Worm (Caenorhabditis elegans): Measurements from ENCODE around the gene B0454.5.

The B0454.5 gene

ce11 chrII:2991555-2992083 is 47.0 kb upstream of the B0454.5 start, which contains the start of gene K08A2.2 (continued):
- TF ChIP-seq C08G9.2 (tag; optimal IDR thresholded peaks at IDR 0.05) = peak; percentile 58
- no peak for TF ChIP-seq ceh-9 (tag; optimal IDR thresholded peaks at IDR 0.05)
- no peak for TF ChIP-seq ceh-18 (tag; optimal IDR thresholded peaks at IDR 0.05)
- TF ChIP-seq pag-3 (tag; optimal IDR thresholded peaks at IDR 0.05; ENCODE audit: borderline replicate concordance) = no peak
- no peak for TF ChIP-seq K02D7.2 (tag; optimal IDR thresholded peaks at IDR 0.05)
- no peak for TF ChIP-seq pqm-1 (tag; optimal IDR thresholded peaks at IDR 0.05)
- TF ChIP-seq pat-9 (tag; optimal IDR thresholded peaks at IDR 0.05) = no peak

ce11 chrII:2992300-2992699 is 46.4 kb upstream of the B0454.5 start:
- peak; percentile 51 for TF ChIP-seq ceh-31 (tag; optimal IDR thresholded peaks at IDR 0.05)
- TF ChIP-seq pat-9 (tag; optimal IDR thresholded peaks at IDR 0.05) = no peak

DNA sequence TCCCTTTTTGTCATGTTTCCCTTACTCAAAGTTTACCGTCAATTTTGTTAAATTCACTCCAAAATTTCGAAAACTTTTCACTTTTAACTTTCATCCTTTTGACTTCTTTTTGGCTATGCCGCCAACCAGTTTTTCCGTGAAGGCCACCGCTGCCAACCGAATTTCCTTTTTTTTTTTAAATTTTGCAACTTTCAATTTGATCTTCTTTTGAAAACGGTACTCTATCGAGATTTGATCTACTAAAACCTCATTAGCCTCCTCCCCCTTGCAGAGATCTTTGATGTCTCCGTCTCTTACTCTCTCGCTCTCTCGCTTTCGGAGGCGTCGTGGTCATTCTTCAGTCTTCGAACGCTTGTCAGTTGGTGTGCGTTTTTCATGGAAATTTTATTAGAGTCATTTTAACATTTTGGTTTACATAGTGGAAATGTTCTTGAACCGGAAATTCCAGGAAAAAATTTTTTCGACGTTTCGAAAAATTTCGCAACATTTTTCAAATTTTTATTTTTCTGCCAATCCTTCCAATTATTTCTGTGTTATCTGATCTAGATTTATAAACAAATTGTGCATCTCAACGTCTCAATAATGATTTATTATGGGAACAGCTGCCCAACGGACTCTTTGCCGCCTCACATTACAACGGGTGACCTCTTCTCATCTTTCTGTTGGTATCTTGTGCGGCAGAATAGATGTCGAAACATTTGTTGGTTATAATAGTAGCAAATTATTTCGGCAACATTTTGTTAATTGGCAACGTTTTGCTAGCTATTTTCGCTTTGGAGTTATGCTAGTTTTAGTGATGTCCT is 43.9 kb upstream of the B0454.5 start:
- TF ChIP-seq rnt-1 (tag; optimal IDR thresholded peaks at IDR 0.05) (peak; percentile 23), unc-55 (GFP tag; optimal IDR thresholded peaks at IDR 0.05) (peak; percentile 98), pat-9 (tag; optimal IDR thresholded peaks at IDR 0.05) (peak; percentile 32), ztf-16 (tag; optimal IDR thresholded peaks at IDR 0.05) (no peak), ceh-24 (tag; optimal IDR thresholded peaks at IDR 0.05) (no peak)

DNA sequence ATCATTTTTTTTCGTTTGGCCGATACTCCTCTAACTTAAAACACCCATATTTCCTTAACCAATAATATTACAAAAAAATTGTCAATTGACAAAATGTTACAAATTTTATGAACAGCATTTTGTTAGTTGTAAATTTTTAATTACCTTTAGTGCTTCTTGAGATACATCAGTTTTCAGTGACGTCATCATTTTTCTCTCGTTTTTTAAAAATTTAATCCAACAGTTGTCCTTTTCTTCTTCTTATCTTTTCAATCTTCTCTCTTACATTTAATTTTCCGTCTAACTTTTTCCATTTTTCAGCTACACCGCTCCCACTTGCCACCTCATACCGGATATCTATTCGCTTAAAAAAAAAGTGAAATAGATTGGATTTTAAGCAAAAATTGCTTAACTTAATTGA is 41.9 kb upstream of the B0454.5 start, which contains the start of gene lido-8:
Gene lido-8 (plus strand): TSS at position 301 of the 400 bp plus-strand sequence.
- TF ChIP-seq pha-4 (tag; optimal IDR thresholded peaks at IDR 0.05) = no peak
- TF ChIP-seq ceh-18 (tag; optimal IDR thresholded peaks at IDR 0.05) = no peak
- TF ChIP-seq C08G9.2 (tag; optimal IDR thresholded peaks at IDR 0.05) = no peak
- TF ChIP-seq ceh-34 (tag; optimal IDR thresholded peaks at IDR 0.05) = no peak
- no peak for TF ChIP-seq unc-86 (tag; optimal IDR thresholded peaks at IDR 0.05)
- TF ChIP-seq ama-1 (optimal IDR thresholded peaks at IDR 0.05) = no peak

ce11 chrII:2997828-2998441 is 40.7 kb upstream of the B0454.5 start:
- TF ChIP-seq nfya-1 (tag; optimal IDR thresholded peaks at IDR 0.05) (no peak), ceh-2 (tag; optimal IDR thresholded peaks at IDR 0.05) (no peak), nhr-11 (tag; optimal IDR thresholded peaks at IDR 0.05) (no peak), fax-1 (tag; optimal IDR thresholded peaks at IDR 0.05) (no peak), ceh-19 (GFP tag; optimal IDR thresholded peaks at IDR 0.05) (no peak), ceh-24 (tag; optimal IDR thresholded peaks at IDR 0.05) (no peak), ceh-34 (tag; optimal IDR thresholded peaks at IDR 0.05) (no peak), ztf-16 (tag; optimal IDR thresholded peaks at IDR 0.05) (no peak), pqm-1 (tag; optimal IDR thresholded peaks at IDR 0.05) (no peak), hlh-6 (tag; optimal IDR thresholded peaks at IDR 0.05) (no peak), pag-3 (tag; optimal IDR thresholded peaks at IDR 0.05; ENCODE audit: borderline replicate concordance) (no peak), sdc-2 (tag; optimal IDR thresholded peaks at IDR 0.05) (no peak), dmd-4 (tag; optimal IDR thresholded peaks at IDR 0.05; ENCODE audit: borderline replicate concordance) (no peak), ets-4 (tag; optimal IDR thresholded peaks at IDR 0.05) (no peak), unc-42 (tag; optimal IDR thresholded peaks at IDR 0.05) (no peak), npax-4 (tag; optimal IDR thresholded peaks at IDR 0.05) (no peak), zip-5 (tag; optimal IDR thresholded peaks at IDR 0.05) (no peak), pax-1 (tag; optimal IDR thresholded peaks at IDR 0.05) (no peak)
